Worm (Caenorhabditis elegans) whole organism, L2 larva: Measurements from ENCODE around the gene srbc-84.

Experiments used
- C34F6.9 ChIP-seq: fragments of 150-350 bp; optimal IDR thresholded peaks from 2 replicates; lab custom pipeline; 2014; ENCODE audit warnings: missing biosample characterization, missing genetic modification characterization
- F13H6.1 ChIP-seq: sonication (generic microtip); optimal IDR thresholded peaks from 2 replicates; lab custom pipeline; 2016; ENCODE audit warnings: missing genetic modification characterization, missing compliant biosample characterization
- R02D3.7 ChIP-seq: fragments of 150-350 bp; optimal IDR thresholded peaks from 2 replicates; lab custom pipeline; 2014; ENCODE audit warnings: missing biosample characterization, missing genetic modification characterization
- Y55F3AM.14 ChIP-seq: fragments of 200-800 bp; sonication (Bioruptor generic); optimal IDR thresholded peaks from 2 replicates; lab custom pipeline; 2018; ENCODE audit warnings: mild to moderate bottlenecking, missing genetic modification characterization, missing compliant biosample characterization
- ceh-16 ChIP-seq: fragments of 150-350 bp; optimal IDR thresholded peaks from 2 replicates; lab custom pipeline; 2014; ENCODE audit warnings: missing biosample characterization, missing genetic modification characterization
- ceh-82 ChIP-seq: fragments of 150-350 bp; optimal IDR thresholded peaks from 2 replicates; lab custom pipeline; 2014; ENCODE audit warnings: missing biosample characterization, missing genetic modification characterization
- crh-2 ChIP-seq: sonication (generic microtip); optimal IDR thresholded peaks from 2 replicates; lab custom pipeline; 2017; ENCODE audit warnings: missing biosample characterization, missing genetic modification characterization
- dmd-4 ChIP-seq: sonication (generic microtip); optimal IDR thresholded peaks from 2 replicates; lab custom pipeline; 2017; ENCODE audit warnings: missing biosample characterization, missing genetic modification characterization
- egl-27 ChIP-seq: sonication (generic microtip); optimal IDR thresholded peaks from 3 replicates; lab custom pipeline; 2017; ENCODE audit warnings: missing biosample characterization, missing genetic modification reagents, missing genetic modification characterization
- elt-1 ChIP-seq: fragments of 150-350 bp; optimal IDR thresholded peaks from 2 replicates; lab custom pipeline; 2014; ENCODE audit warnings: missing biosample characterization, missing genetic modification characterization
- elt-3 ChIP-seq: sonication (generic microtip); optimal IDR thresholded peaks from 2 replicates; lab custom pipeline; 2017; ENCODE audit warnings: missing biosample characterization, missing genetic modification characterization
- gmeb-1 ChIP-seq: fragments of 150-350 bp; optimal IDR thresholded peaks from 2 replicates; lab custom pipeline; 2014; ENCODE audit warnings: missing biosample characterization, missing genetic modification characterization
- lin-11 ChIP-seq: fragments of 150-350 bp; sonication (generic microtip); optimal IDR thresholded peaks from 2 replicates; lab custom pipeline; 2014; ENCODE audit warnings: missing biosample characterization, missing genetic modification characterization, inconsistent platforms, mixed read lengths
- lin-13 ChIP-seq: fragments of 150-350 bp; optimal IDR thresholded peaks from 2 replicates; lab custom pipeline; 2014; ENCODE audit warnings: missing biosample characterization, missing genetic modification reagents, missing genetic modification characterization
- lin-39 ChIP-seq: fragments of 150-350 bp; optimal IDR thresholded peaks from 2 replicates; lab custom pipeline; 2014; ENCODE audit warnings: missing biosample characterization, missing genetic modification reagents, missing genetic modification characterization
- mab-5 ChIP-seq: fragments of 150-350 bp; optimal IDR thresholded peaks from 2 replicates; lab custom pipeline; 2014; ENCODE audit warnings: missing biosample characterization, missing genetic modification characterization
- mbf-1 ChIP-seq: sonication (generic microtip); optimal IDR thresholded peaks from 2 replicates; lab custom pipeline; 2017; ENCODE audit warnings: missing biosample characterization, missing genetic modification characterization
- mdl-1 ChIP-seq, 2 experiments: fragments of 150-350 bp in 1 of 2; sonication (generic microtip) in 1 of 2; optimal IDR thresholded peaks; 2 replicates each; lab custom pipeline; 2017; ENCODE audit warnings: missing biosample characterization in 2 of 2, missing genetic modification characterization in 2 of 2
- nhr-10 ChIP-seq: sonication (generic microtip); optimal IDR thresholded peaks from 2 replicates; lab custom pipeline; 2017; ENCODE audit warnings: missing biosample characterization, missing genetic modification characterization
- nhr-11 ChIP-seq: fragments of 150-350 bp; optimal IDR thresholded peaks from 2 replicates; lab custom pipeline; 2014; ENCODE audit warnings: missing biosample characterization, missing genetic modification characterization
- nhr-129 ChIP-seq: fragments of 150-350 bp; optimal IDR thresholded peaks from 2 replicates; lab custom pipeline; 2014; ENCODE audit warnings: missing biosample characterization, missing genetic modification characterization
- nhr-21 ChIP-seq: fragments of 150-350 bp; optimal IDR thresholded peaks from 2 replicates; lab custom pipeline; 2014; ENCODE audit warnings: missing biosample characterization, missing genetic modification characterization
- nhr-23 ChIP-seq: fragments of 150-350 bp; optimal IDR thresholded peaks from 2 replicates; lab custom pipeline; 2014; ENCODE audit warnings: missing biosample characterization, missing genetic modification reagents, missing genetic modification characterization
- nhr-237 ChIP-seq: fragments of 150-350 bp; optimal IDR thresholded peaks from 2 replicates; lab custom pipeline; 2014; ENCODE audit warnings: missing biosample characterization, missing genetic modification characterization
- nhr-25 ChIP-seq: fragments of 150-350 bp; sonication (generic microtip); optimal IDR thresholded peaks from 3 replicates; lab custom pipeline; 2014; ENCODE audit warnings: missing biosample characterization, missing genetic modification characterization
- nhr-77 ChIP-seq: fragments of 150-350 bp; optimal IDR thresholded peaks from 2 replicates; lab custom pipeline; 2014; ENCODE audit warnings: missing biosample characterization, missing genetic modification characterization
- peb-1 ChIP-seq: fragments of 150-350 bp; optimal IDR thresholded peaks from 2 replicates; lab custom pipeline; 2014; ENCODE audit warnings: missing biosample characterization, missing genetic modification characterization
- skn-1 ChIP-seq: sonication (generic microtip); optimal IDR thresholded peaks from 2 replicates; lab custom pipeline; 2017; ENCODE audit warnings: missing biosample characterization, missing genetic modification characterization
- sma-3 ChIP-seq: sonication (generic microtip); optimal IDR thresholded peaks from 2 replicates; lab custom pipeline; 2016; ENCODE audit warnings: missing genetic modification reagents, missing genetic modification characterization, missing compliant biosample characterization
- sma-9 ChIP-seq, 2 experiments: fragments of 150-350 bp in 1 of 2; sonication (generic microtip) in 1 of 2; optimal IDR thresholded peaks; 2 replicates each; lab custom pipeline; 2014 to 2016; ENCODE audit warnings: missing genetic modification characterization in 2 of 2, mild to moderate bottlenecking in 1 of 2, missing biosample characterization in 1 of 2, missing compliant biosample characterization in 1 of 2, missing genetic modification reagents in 1 of 2, moderate library complexity in 1 of 2
- snpc-4 ChIP-seq: fragments of 150-350 bp; optimal IDR thresholded peaks from 2 replicates; lab custom pipeline; 2014; ENCODE audit warnings: missing biosample characterization, missing genetic modification characterization
- unc-55 ChIP-seq: fragments of 150-350 bp; sonication (generic microtip); optimal IDR thresholded peaks from 3 replicates; lab custom pipeline; 2014; ENCODE audit warnings: missing biosample characterization, missing genetic modification reagents, missing genetic modification characterization
- zag-1 ChIP-seq: fragments of 150-350 bp; optimal IDR thresholded peaks from 2 replicates; lab custom pipeline; 2014; ENCODE audit warnings: missing biosample characterization, missing genetic modification characterization
- ztf-1 ChIP-seq: fragments of 200-800 bp; sonication (Bioruptor generic); conservative IDR thresholded peaks from 2 replicates; pipeline ENCODE4 v1.3.6; 2022; ENCODE audit warnings: missing genetic modification characterization, missing compliant biosample characterization
- ztf-11 ChIP-seq: sonication (generic microtip); optimal IDR thresholded peaks from 2 replicates; lab custom pipeline; 2017; ENCODE audit warnings: missing biosample characterization, missing genetic modification characterization
- ztf-4 ChIP-seq: fragments of 150-350 bp; optimal IDR thresholded peaks from 2 replicates; lab custom pipeline; 2014; ENCODE audit warnings: missing biosample characterization, missing genetic modification characterization

srbc-84 gene

DNA sequence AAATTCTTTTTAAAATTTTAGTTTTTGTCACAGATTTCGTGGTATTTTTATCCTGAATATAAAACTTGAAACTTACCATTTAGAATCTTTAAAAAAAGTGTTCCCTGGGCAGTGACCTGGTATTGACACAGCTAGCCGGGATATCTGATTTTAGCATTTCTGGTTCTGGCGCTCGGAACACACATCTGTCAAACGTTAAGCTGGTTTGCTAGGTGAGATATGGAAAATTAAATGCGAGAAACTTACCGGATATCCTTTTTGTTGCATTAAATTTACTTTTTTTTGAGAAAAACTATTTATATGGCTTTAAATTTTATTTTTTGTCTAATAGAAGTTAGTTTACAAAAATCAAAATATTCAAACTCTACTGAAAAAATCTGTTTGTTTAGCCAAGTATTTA is 13.0 kb upstream of the srbc-84 start, which contains the start of gene F28G4.4:
F28G4.4 (minus strand) TSS at position 101 of the 400 bp plus-strand sequence.
- TF ChIP-seq sma-9 (GFP tag; optimal IDR thresholded peaks at IDR 0.05; lab: Kevin White, UChicago) (no peak), sma-9 (tag; optimal IDR thresholded peaks at IDR 0.05; lab: Kevin White, UChicago) (no peak), F13H6.1 (tag; lab: Kevin White, UChicago) (no peak), nhr-129 (tag; lab: Kevin White, UChicago) (no peak), snpc-4 (tag; lab: Kevin White, UChicago) (no peak), mdl-1 (tag; optimal IDR thresholded peaks at IDR 0.05; lab: Kevin White, UChicago) (no peak), crh-2 (tag; lab: Kevin White, UChicago) (no peak), sma-3 (no peak), mbf-1 (tag; lab: Kevin White, UChicago) (no peak), dmd-4 (tag; lab: Kevin White, UChicago) (no peak), egl-27 (tag; lab: Kevin White, UChicago) (no peak), R02D3.7 (tag; lab: Kevin White, UChicago) (no peak), lin-13 (GFP tag; lab: Kevin White, UChicago) (no peak), nhr-23 (tag; lab: Kevin White, UChicago) (no peak), ztf-1 (GFP tag; lab: Robert Waterston, UW) (no peak), elt-1 (tag; lab: Kevin White, UChicago) (no peak)
- TF ChIP-seq, all 48 proteins: peak for 0

DNA sequence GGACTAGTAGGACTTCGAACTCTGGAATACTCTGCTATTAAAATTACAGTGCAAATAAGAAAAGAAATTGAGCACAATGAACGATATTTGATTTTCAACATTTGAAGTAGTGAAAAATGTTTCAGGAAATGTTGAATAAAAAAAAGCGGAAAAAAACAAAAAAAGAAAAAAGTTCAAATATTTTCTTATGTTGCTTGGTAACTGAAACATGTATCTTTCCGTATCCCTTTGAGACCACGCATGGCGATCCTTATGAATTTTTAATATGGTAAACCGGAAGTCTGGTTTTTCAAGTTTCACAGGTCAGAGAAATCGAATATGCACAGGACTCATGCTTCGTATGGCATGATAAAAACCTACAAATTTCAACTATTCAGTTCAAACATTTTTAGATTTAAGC is 11.2 kb upstream of the srbc-84 start, which contains the start of gene F28G4.3:
F28G4.3 (minus strand) TSS at position 101 of the 400 bp plus-strand sequence.
- TF ChIP-seq mab-5 (tag; lab: Kevin White, UChicago): no peak
- TF ChIP-seq nhr-10 (tag; lab: Kevin White, UChicago): no peak
- no peak for TF ChIP-seq zag-1 (tag; lab: Kevin White, UChicago)
- TF ChIP-seq skn-1: no peak
- no peak for TF ChIP-seq dmd-4 (tag; lab: Kevin White, UChicago)
- TF ChIP-seq nhr-11 (tag; lab: Kevin White, UChicago): no peak
- TF ChIP-seq lin-39 (tag; lab: Kevin White, UChicago): no peak
- no peak for TF ChIP-seq gmeb-1 (tag; lab: Kevin White, UChicago)
- no peak for TF ChIP-seq unc-55 (GFP tag; lab: Kevin White, UChicago)
- TF ChIP-seq ztf-11 (tag; lab: Kevin White, UChicago): no peak
- no peak for TF ChIP-seq nhr-25 (tag; lab: Kevin White, UChicago)
- TF ChIP-seq ceh-82 (tag; lab: Kevin White, UChicago): no peak
- no peak for TF ChIP-seq elt-3
- TF ChIP-seq C34F6.9 (tag; lab: Kevin White, UChicago): no peak
- no peak for TF ChIP-seq ztf-1 (GFP tag; lab: Robert Waterston, UW)
- TF ChIP-seq ceh-16 (tag; lab: Kevin White, UChicago): no peak
- no peak for TF ChIP-seq ztf-4

DNA sequence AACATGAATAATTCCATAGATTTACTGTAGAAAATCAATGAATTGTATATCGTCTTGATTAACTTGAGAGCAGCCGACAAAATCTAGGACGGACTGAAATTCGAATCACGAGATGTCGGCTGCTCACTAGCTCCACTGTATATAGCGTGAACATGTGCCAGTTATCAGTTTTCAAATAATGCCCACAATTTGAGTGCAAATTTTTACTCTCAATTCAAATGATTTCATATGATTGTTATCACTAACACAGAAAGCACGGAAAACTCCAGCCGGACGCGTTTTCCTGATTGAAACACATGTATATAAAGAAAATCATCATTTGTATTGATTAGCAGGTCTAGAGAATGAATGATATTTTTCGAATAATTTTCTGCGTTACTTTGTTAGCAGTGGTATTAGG is 6.4 kb upstream of the srbc-84 start, which contains the start of gene oac-5:
oac-5 (plus strand) TSS at position 301 of the 400 bp plus-strand sequence.
- TF ChIP-seq nhr-10 (tag; lab: Kevin White, UChicago) (no peak), nhr-129 (tag; lab: Kevin White, UChicago) (no peak), lin-11 (tag; lab: Kevin White, UChicago) (no peak), mdl-1 (tag; optimal IDR thresholded peaks at IDR 0.05; lab: Kevin White, UChicago) (no peak), lin-39 (tag; lab: Kevin White, UChicago) (no peak), peb-1 (tag; lab: Kevin White, UChicago) (no peak), sma-3 (no peak), nhr-11 (tag; lab: Kevin White, UChicago) (no peak)
- TF ChIP-seq, all 48 proteins: peak for 0

DNA sequence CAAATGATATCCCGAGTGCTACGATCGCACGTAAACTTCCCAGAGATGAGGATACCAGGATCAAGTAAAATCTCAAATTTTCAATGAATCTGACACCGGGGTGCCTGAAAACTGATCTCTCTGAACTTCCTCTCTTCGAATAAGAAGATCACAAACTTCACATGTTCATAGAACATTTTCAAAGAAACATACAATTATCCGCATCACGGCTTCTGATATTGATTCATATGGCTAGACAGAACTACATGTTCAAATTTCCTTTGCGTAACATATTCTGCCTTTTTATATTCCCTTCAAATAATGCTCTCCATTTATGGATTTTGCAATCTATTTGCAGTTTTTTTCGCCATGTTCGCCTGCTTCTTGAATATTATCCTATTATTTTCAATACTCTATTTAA is 1.7 kb upstream of the srbc-84 start, which contains the start of gene srbc-83:
srbc-83 (plus strand) TSS at position 301 of the 400 bp plus-strand sequence.
- TF ChIP-seq lin-39 (tag; lab: Kevin White, UChicago) (no peak), mdl-1 (tag; optimal IDR thresholded peaks at IDR 0.05; lab: Kevin White, UChicago) (no peak), egl-27 (tag; lab: Kevin White, UChicago) (no peak), sma-3 (no peak)
- TF ChIP-seq, all 48 proteins: peak for 0

DNA sequence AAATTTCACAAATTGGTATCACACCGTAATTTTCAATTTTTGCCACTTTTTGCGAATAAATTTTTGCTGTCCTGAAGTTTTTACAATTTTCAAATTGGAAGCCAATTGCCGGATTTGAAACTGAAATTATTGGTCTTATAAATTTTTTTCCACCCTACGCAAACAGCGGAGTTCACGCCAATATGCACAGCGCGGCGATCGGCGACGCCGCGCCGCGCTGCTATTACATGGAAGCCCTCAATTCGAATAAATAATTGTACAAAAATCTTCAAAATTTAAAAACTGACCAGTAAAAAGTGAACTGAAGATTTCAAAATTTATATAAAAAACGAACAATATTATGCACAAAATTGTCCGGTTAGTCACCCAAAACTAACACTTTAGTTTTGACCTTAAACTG is 1.1 kb downstream of the srbc-84 start:
- TF ChIP-seq lin-11 (tag; lab: Kevin White, UChicago): no peak
- no peak for TF ChIP-seq mbf-1 (tag; lab: Kevin White, UChicago)
- no peak for TF ChIP-seq peb-1 (tag; lab: Kevin White, UChicago)
- no peak for TF ChIP-seq nhr-77 (tag; lab: Kevin White, UChicago)
- TF ChIP-seq crh-2 (tag; lab: Kevin White, UChicago): no peak
- TF ChIP-seq Y55F3AM.14: no peak
- no peak for TF ChIP-seq R02D3.7 (tag; lab: Kevin White, UChicago)
- no peak for TF ChIP-seq sma-9 (GFP tag; optimal IDR thresholded peaks at IDR 0.05; lab: Kevin White, UChicago)
- TF ChIP-seq sma-9 (tag; optimal IDR thresholded peaks at IDR 0.05; lab: Kevin White, UChicago): no peak
- TF ChIP-seq ztf-1 (GFP tag; lab: Robert Waterston, UW): no peak
- no peak for TF ChIP-seq nhr-237 (tag; lab: Kevin White, UChicago)
- no peak for TF ChIP-seq lin-39 (tag; lab: Kevin White, UChicago)
- no peak for TF ChIP-seq nhr-21 (tag; lab: Kevin White, UChicago)
- no peak for TF ChIP-seq nhr-23 (tag; lab: Kevin White, UChicago)
- no peak for TF ChIP-seq F13H6.1 (tag; lab: Kevin White, UChicago)
- no peak for TF ChIP-seq C34F6.9 (tag; lab: Kevin White, UChicago)
- TF ChIP-seq ceh-82 (tag; lab: Kevin White, UChicago): no peak
